Worm (Caenorhabditis elegans) whole organism, late embryonic: ENCODE results near the gene K09D9.1.

Experiments
- F13H6.1 ChIP-seq: sonication (generic microtip); optimal IDR thresholded peaks from 2 replicates; lab custom pipeline; 2016; ENCODE audit warnings: missing genetic modification characterization, missing compliant biosample characterization
- K02D7.2 ChIP-seq: sonication (generic microtip); optimal IDR thresholded peaks from 2 replicates; lab custom pipeline; 2017; ENCODE audit warnings: mild to moderate bottlenecking, missing genetic modification characterization, missing compliant biosample characterization
- K09A11.1 ChIP-seq: sonication (generic microtip); optimal IDR thresholded peaks from 2 replicates; lab custom pipeline; 2017; ENCODE audit warnings: antibody characterized with exemption, mild to moderate bottlenecking, missing genetic modification characterization, missing compliant biosample characterization; ENCODE audit not compliant: insufficient read depth
- ahr-1 ChIP-seq: sonication (generic microtip); optimal IDR thresholded peaks from 2 replicates; lab custom pipeline; 2016; ENCODE audit warnings: missing genetic modification characterization, missing compliant biosample characterization
- ceh-14 ChIP-seq: sonication (generic microtip); optimal IDR thresholded peaks from 2 replicates; lab custom pipeline; 2016; ENCODE audit warnings: missing genotype, missing genetic modification characterization, missing compliant biosample characterization
- ceh-18 ChIP-seq: sonication (generic microtip); optimal IDR thresholded peaks from 2 replicates; lab custom pipeline; 2016; ENCODE audit warnings: missing genetic modification characterization, missing compliant biosample characterization
- ceh-19 ChIP-seq: fragments of 200-800 bp; sonication (Bioruptor generic); optimal IDR thresholded peaks from 2 replicates; lab custom pipeline; 2018; ENCODE audit warnings: mild to moderate bottlenecking, missing genetic modification characterization, missing compliant biosample characterization
- ceh-22 ChIP-seq: sonication (generic microtip); optimal IDR thresholded peaks from 2 replicates; lab custom pipeline; 2017; ENCODE audit warnings: missing biosample characterization, missing genetic modification characterization
- ceh-24 ChIP-seq: sonication (generic microtip); optimal IDR thresholded peaks from 2 replicates; lab custom pipeline; 2016; ENCODE audit warnings: mild to moderate bottlenecking, missing genetic modification characterization, missing compliant biosample characterization
- ceh-30 ChIP-seq: fragments of 150-350 bp; optimal IDR thresholded peaks from 2 replicates; lab custom pipeline; 2014; ENCODE audit warnings: missing biosample characterization, missing genetic modification characterization
- ceh-31 ChIP-seq: sonication (generic microtip); optimal IDR thresholded peaks from 2 replicates; lab custom pipeline; 2016; ENCODE audit warnings: missing genetic modification characterization, missing compliant biosample characterization
- ceh-6 ChIP-seq: fragments of 200-800 bp; sonication (Bioruptor generic); optimal IDR thresholded peaks from 2 replicates; lab custom pipeline; 2018; ENCODE audit warnings: mild to moderate bottlenecking, missing genetic modification characterization, missing compliant biosample characterization
- ceh-9 ChIP-seq: sonication (generic microtip); optimal IDR thresholded peaks from 2 replicates; lab custom pipeline; 2016; ENCODE audit warnings: mild to moderate bottlenecking, missing genetic modification characterization, inconsistent platforms, missing compliant biosample characterization
- che-1 ChIP-seq: sonication (generic microtip); optimal IDR thresholded peaks from 2 replicates; lab custom pipeline; 2016; ENCODE audit warnings: mild to moderate bottlenecking, missing genetic modification characterization, missing compliant biosample characterization
- dmd-4 ChIP-seq: sonication (generic microtip); optimal IDR thresholded peaks from 2 replicates; lab custom pipeline; 2016; ENCODE audit warnings: borderline replicate concordance, missing genetic modification characterization, missing compliant biosample characterization
- elt-4 ChIP-seq: sonication (generic microtip); optimal IDR thresholded peaks from 2 replicates; lab custom pipeline; 2016; ENCODE audit warnings: missing genetic modification characterization, missing compliant biosample characterization
- ets-4 ChIP-seq: sonication (generic microtip); optimal IDR thresholded peaks from 2 replicates; lab custom pipeline; 2016; ENCODE audit warnings: missing genetic modification characterization, missing compliant biosample characterization
- eyg-1 ChIP-seq: sonication (generic microtip); optimal IDR thresholded peaks from 2 replicates; lab custom pipeline; 2016; ENCODE audit warnings: missing genotype, missing genetic modification characterization, missing compliant biosample characterization
- fax-1 ChIP-seq: sonication (generic microtip); optimal IDR thresholded peaks from 2 replicates; lab custom pipeline; 2016; ENCODE audit warnings: missing genotype, missing genetic modification characterization, missing compliant biosample characterization
- fkh-10 ChIP-seq: fragments of 150-350 bp; optimal IDR thresholded peaks from 2 replicates; lab custom pipeline; 2014; ENCODE audit warnings: missing biosample characterization, missing genetic modification reagents, missing genetic modification characterization
- fkh-6 ChIP-seq: sonication (generic microtip); optimal IDR thresholded peaks from 2 replicates; lab custom pipeline; 2016; ENCODE audit warnings: missing genetic modification characterization, missing compliant biosample characterization
- hlh-13 ChIP-seq: fragments of 200-800 bp; sonication (Bioruptor generic); optimal IDR thresholded peaks from 2 replicates; lab custom pipeline; 2018; ENCODE audit warnings: mild to moderate bottlenecking, missing genetic modification characterization, missing compliant biosample characterization
- hlh-30 ChIP-seq: sonication (generic microtip); optimal IDR thresholded peaks from 2 replicates; lab custom pipeline; 2017; ENCODE audit warnings: antibody characterized with exemption, missing genetic modification characterization, missing compliant biosample characterization; ENCODE audit not compliant: insufficient read depth
- nfya-1 ChIP-seq: sonication (generic microtip); optimal IDR thresholded peaks from 2 replicates; lab custom pipeline; 2017; ENCODE audit warnings: missing genetic modification characterization, mild to moderate bottlenecking, missing compliant biosample characterization, antibody characterized with exemption, moderate library complexity
- nhr-11 ChIP-seq: fragments of 150-350 bp; optimal IDR thresholded peaks from 2 replicates; lab custom pipeline; 2014; ENCODE audit warnings: missing biosample characterization, missing genetic modification characterization
- nhr-232 ChIP-seq: sonication (generic microtip); optimal IDR thresholded peaks from 2 replicates; lab custom pipeline; 2016; ENCODE audit warnings: missing genetic modification characterization, missing compliant biosample characterization
- npax-4 ChIP-seq: sonication (generic microtip); optimal IDR thresholded peaks from 2 replicates; lab custom pipeline; 2016; ENCODE audit warnings: missing genetic modification characterization, missing compliant biosample characterization
- odd-2 ChIP-seq: sonication (generic microtip); optimal IDR thresholded peaks from 2 replicates; lab custom pipeline; 2017; ENCODE audit warnings: antibody characterized with exemption, mild to moderate bottlenecking, missing genetic modification characterization, missing compliant biosample characterization
- pat-9 ChIP-seq: fragments of 200-800 bp; sonication (Bioruptor generic); optimal IDR thresholded peaks from 2 replicates; lab custom pipeline; 2018; ENCODE audit warnings: mild to moderate bottlenecking, missing genetic modification characterization, moderate library complexity, missing compliant biosample characterization
- pha-2 ChIP-seq: sonication (generic microtip); optimal IDR thresholded peaks from 2 replicates; lab custom pipeline; 2017; ENCODE audit warnings: mild to moderate bottlenecking, missing genetic modification characterization, missing compliant biosample characterization
- pha-4 ChIP-seq: fragments of 150-350 bp; optimal IDR thresholded peaks from 2 replicates; lab custom pipeline; 2018; ENCODE audit warnings: missing biosample characterization, missing genetic modification reagents, missing genetic modification characterization
- pqm-1 ChIP-seq: sonication (generic microtip); optimal IDR thresholded peaks from 2 replicates; lab custom pipeline; 2016; ENCODE audit warnings: missing genetic modification characterization, missing compliant biosample characterization
- pros-1 ChIP-seq: fragments of 150-350 bp; optimal IDR thresholded peaks from 2 replicates; lab custom pipeline; 2014; ENCODE audit warnings: missing biosample characterization, missing genetic modification reagents, missing genetic modification characterization
- rnt-1 ChIP-seq: sonication (generic microtip); optimal IDR thresholded peaks from 2 replicates; lab custom pipeline; 2016; ENCODE audit warnings: missing genetic modification characterization, missing compliant biosample characterization
- sox-2 ChIP-seq: fragments of 200-800 bp; sonication (Bioruptor generic); IDR thresholded peaks from 2 replicates; pipeline ENCODE4 v1.3.6; 2022; ENCODE audit warnings: missing genetic modification reagents, missing genetic modification characterization, missing compliant biosample characterization
- sox-4 ChIP-seq: sonication (generic microtip); optimal IDR thresholded peaks from 2 replicates; lab custom pipeline; 2017; ENCODE audit warnings: mild to moderate bottlenecking, missing genetic modification characterization, inconsistent platforms, missing compliant biosample characterization
- tbx-7 ChIP-seq: sonication (generic microtip); optimal IDR thresholded peaks from 2 replicates; lab custom pipeline; 2016; ENCODE audit warnings: missing genotype, missing genetic modification characterization, missing compliant biosample characterization
- ttx-3 ChIP-seq: sonication (generic microtip); optimal IDR thresholded peaks from 2 replicates; lab custom pipeline; 2016; ENCODE audit warnings: missing genetic modification reagents, missing genetic modification characterization, missing compliant biosample characterization
- unc-42 ChIP-seq: sonication (generic microtip); optimal IDR thresholded peaks from 2 replicates; lab custom pipeline; 2016; ENCODE audit warnings: missing genotype, missing genetic modification characterization, missing compliant biosample characterization
- unc-86 ChIP-seq: sonication (generic microtip); optimal IDR thresholded peaks from 2 replicates; lab custom pipeline; 2016; ENCODE audit warnings: missing genetic modification characterization, missing compliant biosample characterization

K09D9.1 gene

DNA sequence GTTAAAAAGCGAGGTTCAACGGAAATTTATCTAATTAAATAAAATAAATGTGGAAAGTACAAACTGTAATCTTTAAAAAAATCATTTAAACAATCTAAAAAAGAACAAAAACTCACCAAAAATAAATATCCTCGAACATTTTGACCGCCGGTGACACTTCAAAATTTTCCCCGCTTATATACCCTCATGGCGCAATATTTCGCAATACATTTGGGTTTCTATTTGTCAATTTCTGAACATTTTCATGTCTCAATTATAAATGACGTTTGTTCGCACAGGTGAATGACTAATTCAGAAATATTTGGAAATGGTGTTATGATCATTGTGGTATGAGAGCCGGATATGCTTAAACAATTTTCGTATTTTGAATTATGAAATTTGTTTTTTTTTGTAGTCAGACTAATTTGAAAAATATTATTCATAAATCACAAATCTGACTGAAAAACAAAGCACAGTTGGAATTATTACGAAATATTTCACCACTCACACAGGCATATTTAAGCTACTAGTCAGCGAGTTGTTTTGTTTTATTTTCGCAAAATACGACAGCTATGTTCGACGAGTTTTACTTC lies 17.1 kb downstream of the K09D9.1 start, which contains the start of the genes C49G7.10 and irg-2:
TSS of gene C49G7.10 (minus strand) at position 169 of the 572 bp plus-strand sequence.
TSS of gene irg-2 (plus strand) at position 329 of the 572 bp plus-strand sequence.
- TF ChIP-seq npax-4 (tag; lab: Kevin White, UChicago): no peak
- no peak for TF ChIP-seq ceh-31 (tag; lab: Kevin White, UChicago)
- no peak for TF ChIP-seq pha-2 (tag; lab: Kevin White, UChicago)
- TF ChIP-seq ahr-1: no peak
- TF ChIP-seq dmd-4 (tag; lab: Kevin White, UChicago): no peak
- TF ChIP-seq hlh-30 (tag; lab: Kevin White, UChicago): no peak
- TF ChIP-seq fkh-6 (tag; lab: Kevin White, UChicago): no peak
- TF ChIP-seq pha-4 (tag; lab: Kevin White, UChicago): no peak
- TF ChIP-seq ceh-9 (tag; lab: Kevin White, UChicago): no peak
- no peak for TF ChIP-seq ttx-3 (tag; lab: Kevin White, UChicago)
- TF ChIP-seq pat-9 (tag; lab: Kevin White, UChicago): no peak
- TF ChIP-seq nhr-232 (tag; lab: Kevin White, UChicago): no peak
- no peak for TF ChIP-seq ceh-19 (GFP tag; lab: Kevin White, UChicago)
- TF ChIP-seq ceh-24 (tag; lab: Kevin White, UChicago): no peak
- TF ChIP-seq sox-4 (tag; lab: Kevin White, UChicago): no peak
- no peak for TF ChIP-seq odd-2 (tag; lab: Kevin White, UChicago)
- TF ChIP-seq unc-42 (tag; lab: Kevin White, UChicago): no peak
- no peak for TF ChIP-seq ets-4 (tag; lab: Kevin White, UChicago)

DNA sequence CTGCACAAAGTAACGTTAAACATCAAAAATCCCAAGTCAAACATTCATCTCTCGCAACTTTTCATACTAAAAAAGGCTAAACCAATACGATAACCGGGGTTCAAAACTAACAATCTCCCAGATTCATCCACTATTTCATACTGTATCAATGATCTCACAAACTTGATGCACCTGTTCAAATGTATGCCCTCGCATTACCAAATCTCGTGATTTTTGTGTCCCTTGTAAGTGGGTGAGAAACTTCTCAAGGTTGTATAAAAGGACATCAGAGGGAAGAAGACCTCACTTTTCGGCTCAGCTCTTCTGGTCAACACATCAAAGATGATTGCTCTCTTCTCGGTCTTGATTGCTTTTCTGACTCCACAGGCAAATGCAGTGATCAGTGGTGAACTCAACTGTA lies 18.8 kb downstream of the K09D9.1 start, which contains the start of gene phat-3:
TSS of gene phat-3 (plus strand) at position 301 of the 400 bp plus-strand sequence.
- TF ChIP-seq K09A11.1 (tag; lab: Kevin White, UChicago): no peak
- TF ChIP-seq pha-4 (tag; lab: Kevin White, UChicago): no peak
- TF ChIP-seq ceh-22 (tag; lab: Kevin White, UChicago): no peak
- no peak for TF ChIP-seq fkh-10
- no peak for TF ChIP-seq K02D7.2
- no peak for TF ChIP-seq rnt-1 (tag; lab: Kevin White, UChicago)
- no peak for TF ChIP-seq fax-1 (tag; lab: Kevin White, UChicago)
- no peak for TF ChIP-seq nfya-1 (tag; lab: Kevin White, UChicago)
- TF ChIP-seq sox-4 (tag; lab: Kevin White, UChicago): no peak
- no peak for TF ChIP-seq tbx-7
- TF ChIP-seq sox-2 (GFP tag; lab: Robert Waterston, UW): no peak
- TF ChIP-seq F13H6.1 (tag; lab: Kevin White, UChicago): no peak
- no peak for TF ChIP-seq nhr-11 (tag; lab: Kevin White, UChicago)
- TF ChIP-seq, all 69 proteins: peak for 0

DNA sequence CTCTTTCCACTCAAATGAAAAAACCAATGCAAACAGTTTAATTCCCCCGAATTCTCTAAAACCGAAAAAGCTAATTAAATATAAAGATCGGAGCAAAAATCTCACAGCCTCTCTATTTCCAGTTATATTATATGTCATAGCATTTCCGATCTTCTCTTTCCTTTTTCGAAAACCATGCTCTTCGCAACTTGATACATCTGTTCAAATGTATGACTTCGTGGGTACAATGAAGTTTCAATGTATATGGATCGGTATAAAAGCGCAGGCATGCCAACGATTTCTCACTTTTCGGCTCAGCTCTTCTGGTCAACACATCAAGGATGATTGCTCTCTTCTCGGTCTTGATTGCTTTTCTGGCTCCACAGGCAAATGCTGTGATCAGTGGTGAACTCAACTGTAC lies 21.3 kb downstream of the K09D9.1 start, which contains the start of gene phat-7:
TSS of gene phat-7 (plus strand) at position 301 of the 400 bp plus-strand sequence.
- TF ChIP-seq ceh-30 (tag; lab: Kevin White, UChicago) (no peak), pat-9 (tag; lab: Kevin White, UChicago) (no peak), che-1 (no peak), ceh-14 (no peak), F13H6.1 (tag; lab: Kevin White, UChicago) (no peak), unc-86 (tag; lab: Kevin White, UChicago) (no peak), fkh-6 (tag; lab: Kevin White, UChicago) (no peak)

DNA sequence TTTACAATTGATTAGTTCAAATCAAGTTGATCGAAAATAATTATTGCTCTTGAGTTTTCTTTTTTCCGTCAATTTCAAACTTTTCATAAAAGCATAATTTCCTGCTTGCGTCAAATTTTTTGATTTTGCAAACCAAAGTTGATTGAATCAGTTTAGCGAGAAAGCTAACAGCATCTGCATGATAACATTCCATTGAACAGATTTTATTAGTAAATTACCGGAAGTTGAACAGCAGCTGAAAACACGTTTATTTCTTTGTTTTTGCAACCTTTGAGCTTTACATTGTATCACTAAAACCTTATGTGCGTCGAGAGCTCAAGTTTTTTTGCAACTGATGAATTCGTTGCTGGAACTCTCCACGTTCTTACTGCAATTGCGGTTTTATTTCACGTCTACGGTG lies 22.7 kb downstream of the K09D9.1 start, which contains the start of gene srh-169:
TSS of gene srh-169 (plus strand) at position 301 of the 400 bp plus-strand sequence.
- TF ChIP-seq ahr-1 (no peak), pqm-1 (tag; lab: Kevin White, UChicago) (no peak), ceh-24 (tag; lab: Kevin White, UChicago) (no peak), odd-2 (tag; lab: Kevin White, UChicago) (no peak), eyg-1 (tag; lab: Kevin White, UChicago) (no peak), hlh-13 (no peak), ttx-3 (tag; lab: Kevin White, UChicago) (no peak), ceh-18 (tag; lab: Kevin White, UChicago) (no peak), pros-1 (tag; lab: Kevin White, UChicago) (no peak), ceh-14 (no peak), ceh-19 (GFP tag; lab: Kevin White, UChicago) (no peak), npax-4 (tag; lab: Kevin White, UChicago) (no peak), ceh-9 (tag; lab: Kevin White, UChicago) (no peak), elt-4 (tag; lab: Kevin White, UChicago) (no peak), ceh-22 (tag; lab: Kevin White, UChicago) (no peak), ceh-6 (no peak), rnt-1 (tag; lab: Kevin White, UChicago) (no peak)
